Fruit fly (Drosophila melanogaster): ENCODE data around the gene RpL17.

RpL17 gene

dm6 chrX:6741184-6741586 lies 2.9 kb downstream of the RpL17 start (continued):
- TF ChIP-seq Dip2 (GFP tag; IDR thresholded peaks at IDR 0.05) = no peak
- TF ChIP-seq Hmx (GFP tag; optimal IDR thresholded peaks at IDR 0.05) = no peak
- peak; percentile 12 for TF ChIP-seq org-1 (GFP tag; optimal IDR thresholded peaks at IDR 0.05)
- TF ChIP-seq so (GFP tag; IDR thresholded peaks at IDR 0.05) = peak; percentile 48; the same call in 1 of the 3 replicates
- TF ChIP-seq grau (tag; optimal IDR thresholded peaks at IDR 0.05) = peak; percentile 51
- TF ChIP-seq her (GFP tag; optimal IDR thresholded peaks at IDR 0.05) = no peak
- TF ChIP-seq CG11696 (GFP tag; IDR thresholded peaks at IDR 0.05) = no peak
- peak; percentile 59; the same call in 2 of the 3 replicates for TF ChIP-seq H15 (GFP tag; IDR thresholded peaks at IDR 0.05)
- TF ChIP-seq CG12659 (GFP tag; optimal IDR thresholded peaks at IDR 0.05) = peak; percentile 57
- peak; percentile 45 for TF ChIP-seq Mad (GFP tag; optimal IDR thresholded peaks at IDR 0.05)
- no peak for TF ChIP-seq CG16815 (GFP tag; optimal IDR thresholded peaks at IDR 0.05)
- TF ChIP-seq rib (GFP tag; IDR thresholded peaks at IDR 0.05) = peak; percentile 68; the same call in 1 of the 2 replicates
- TF ChIP-seq Xbp1 (GFP tag; optimal IDR thresholded peaks at IDR 0.05) = peak; percentile 61
- TF ChIP-seq bigmax (GFP tag; optimal IDR thresholded peaks at IDR 0.05) = peak; percentile 66
- peak; percentile 44 for TF ChIP-seq tin (GFP tag; optimal IDR thresholded peaks at IDR 0.05)
- TF ChIP-seq sima (GFP tag; optimal IDR thresholded peaks at IDR 0.05) = no peak
- no peak for TF ChIP-seq CG1233 (GFP tag; optimal IDR thresholded peaks at IDR 0.05)
- TF ChIP-seq vnd (GFP tag; IDR thresholded peaks at IDR 0.05; ENCODE audit: partially characterized antibody) = peak; percentile 61
- TF ChIP-seq Atf6 (GFP tag; IDR thresholded peaks at IDR 0.05) = 0 out of 2 replicates have a peak, but pooled peaks have one; percentile 58
- peak; percentile 39 for TF ChIP-seq HHEX (GFP tag; optimal IDR thresholded peaks at IDR 0.05)
- peak; percentile 27 for TF ChIP-seq CG10654 (GFP tag; optimal IDR thresholded peaks at IDR 0.05)
- TF ChIP-seq CG18619 (GFP tag; optimal IDR thresholded peaks at IDR 0.05) = peak; percentile 10
- peak; percentile 56 for TF ChIP-seq CG2712 (tag; optimal IDR thresholded peaks at IDR 0.05)
- peak; percentile 94 for TF ChIP-seq Myb (GFP tag; optimal IDR thresholded peaks at IDR 0.05)
- no peak for TF ChIP-seq CG5180 (GFP tag; optimal IDR thresholded peaks at IDR 0.05)
- TF ChIP-seq CG1529 (GFP tag; optimal IDR thresholded peaks at IDR 0.05) = no peak
- TF ChIP-seq Ada2b (GFP tag; IDR thresholded peaks at IDR 0.05) = peak; percentile 48
- TF ChIP-seq wdn (GFP tag; IDR thresholded peaks at IDR 0.05) = peak; percentile 48; the same call in 1 of the 2 replicates
- TF ChIP-seq BEAF-32 (GFP tag; optimal IDR thresholded peaks at IDR 0.05) = peak; percentile 78
- TF ChIP-seq CG10959 (GFP tag; IDR thresholded peaks at IDR 0.05) = no peak
- no peak for TF ChIP-seq CG31365 (tag; optimal IDR thresholded peaks at IDR 0.05)
- no peak for TF ChIP-seq CG13123 (GFP tag; optimal IDR thresholded peaks at IDR 0.05)
- no peak for TF ChIP-seq sqz (GFP tag; optimal IDR thresholded peaks at IDR 0.05)
- peak; percentile 71 for TF ChIP-seq ato (GFP tag; IDR thresholded peaks at IDR 0.05; ENCODE audit: partially characterized antibody)
- TF ChIP-seq CG12942 (GFP tag; optimal IDR thresholded peaks at IDR 0.05) = no peak
- no peak for TF ChIP-seq nau (GFP tag; optimal IDR thresholded peaks at IDR 0.05)
- peak; percentile 14 for TF ChIP-seq Fer3 (tag; optimal IDR thresholded peaks at IDR 0.05)
- TF ChIP-seq HLHmδ (GFP tag; optimal IDR thresholded peaks at IDR 0.05) = no peak
- peak; percentile 63 for TF ChIP-seq Scr (GFP tag; IDR thresholded peaks at IDR 0.05; ENCODE audit: partially characterized antibody)
- TF ChIP-seq CG3407 (GFP tag; optimal IDR thresholded peaks at IDR 0.05) = no peak
- TF ChIP-seq repo (GFP tag; optimal IDR thresholded peaks at IDR 0.05) = peak; percentile 46
- TF ChIP-seq ash1 (GFP tag; optimal IDR thresholded peaks at IDR 0.05) = no peak
- peak; percentile 50; the same call in 1 of the 2 replicates for TF ChIP-seq stc (GFP tag; IDR thresholded peaks at IDR 0.05)
- peak; percentile 22 for TF ChIP-seq CG10147 (GFP tag; optimal IDR thresholded peaks at IDR 0.05)
- TF ChIP-seq sim (GFP tag; IDR thresholded peaks at IDR 0.05) = no peak
- TF ChIP-seq ken (GFP tag; IDR thresholded peaks at IDR 0.05) = 0 out of 3 replicates have a peak, but pooled peaks have one; percentile 36
- TF ChIP-seq CG15514 (GFP tag; optimal IDR thresholded peaks at IDR 0.05) = peak; percentile 82
- TF ChIP-seq pum (GFP tag; optimal IDR thresholded peaks at IDR 0.05) = peak; percentile 42
- no peak for TF ChIP-seq dm (GFP tag; optimal IDR thresholded peaks at IDR 0.05)
- peak; percentile 61 for TF ChIP-seq CoRest (tag; optimal IDR thresholded peaks at IDR 0.05)
- TF ChIP-seq dysf (GFP tag; IDR thresholded peaks at IDR 0.05) = peak; percentile 67

All from whole organism, embryonic.